Worm (Caenorhabditis elegans): Measurements from ENCODE around the gene ttm-1.

DNA sequence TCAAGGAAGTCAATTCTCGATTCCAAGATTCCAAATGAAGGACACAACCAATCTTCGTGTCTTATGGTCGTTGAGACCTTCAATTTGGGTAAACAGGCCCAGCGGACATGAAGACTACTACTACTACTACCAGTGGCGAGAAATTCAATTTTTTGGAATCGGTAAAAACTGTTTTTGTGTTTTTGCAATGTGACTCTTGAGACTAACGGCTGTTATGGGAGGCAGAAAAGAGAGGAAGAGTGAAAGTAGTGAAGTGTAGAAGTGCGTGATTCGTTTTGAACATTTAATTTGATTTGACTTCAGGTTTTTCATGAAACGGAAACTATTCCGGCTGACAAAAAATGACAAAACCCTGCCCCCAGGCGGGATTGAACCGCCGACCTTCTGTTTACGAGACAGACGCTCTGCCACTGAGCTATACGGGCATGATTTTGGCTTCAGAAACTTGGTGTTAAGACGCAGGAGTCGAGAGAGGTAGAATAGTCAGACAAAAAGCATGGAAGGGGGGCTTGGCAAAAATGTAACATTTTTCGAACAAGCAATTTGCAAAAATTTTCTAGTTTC, 49.0 kb upstream of the ttm-1 start:
- TF ChIP-seq sea-2 (GFP tag; optimal IDR thresholded peaks at IDR 0.05) (no peak), nhr-12 (tag; optimal IDR thresholded peaks at IDR 0.05) (no peak), aly-2 (tag; optimal IDR thresholded peaks at IDR 0.05) (no peak), snpc-4 (tag; optimal IDR thresholded peaks at IDR 0.05) (no peak), elt-2 (tag; optimal IDR thresholded peaks at IDR 0.05) (peak; percentile 31)

All from whole organism, L3 larva.